Fruit fly (Drosophila melanogaster) whole organism, larva: ENCODE results near the gene wisp.

Source experiments
- noc ChIP-seq: fragments of 200-800 bp; sonication (Bioruptor generic); optimal IDR thresholded peaks from 3 replicates; lab custom pipeline; 2019; ENCODE audit warnings: missing biosample characterization, mild to moderate bottlenecking, missing genetic modification characterization, moderate library complexity

wisp gene

dm6 chrX:11922650-11923237, 29.0 kb downstream of the wisp start:
- TF ChIP-seq noc (tag; lab: Kevin White, UChicago): no peak

- TF ChIP-seq noc (tag; lab: Kevin White, UChicago): no peak
Observed at dm6 chrX:11923698-11924097, 30.0 kb downstream of the wisp start.

dm6 chrX:11924562-11924961, 30.8 kb downstream of the wisp start, which contains the start of gene Sclp:
TSS of gene Sclp (minus strand) at chrX:11924662.
- no peak for TF ChIP-seq noc (tag; lab: Kevin White, UChicago)

dm6 chrX:11925213-11925612, 31.5 kb downstream of the wisp start:
- peak; percentile 13 for TF ChIP-seq noc (tag; lab: Kevin White, UChicago)

- TF ChIP-seq noc (tag; lab: Kevin White, UChicago): no peak
Observed at dm6 chrX:11930726-11931125, 37.0 kb downstream of the wisp start, which contains the start of gene Pdzd8. TSS of gene Pdzd8 (minus strand) at chrX:11930850.
